Worm (Caenorhabditis elegans) whole organism, L1 larva: ENCODE results near the gene F01D5.6.

ENCODE experiments used
- C34B4.2 ChIP-seq: sonication (generic microtip); optimal IDR thresholded peaks from 2 replicates; lab custom pipeline; 2017; ENCODE audit warnings: mild to moderate bottlenecking, missing genetic modification characterization, missing compliant biosample characterization
- Y116A8C.19 ChIP-seq: sonication (generic microtip); optimal IDR thresholded peaks from 2 replicates; lab custom pipeline; 2016; ENCODE audit warnings: missing compliant biosample characterization, missing genetic modification characterization, borderline replicate concordance
- aly-2 ChIP-seq: fragments of 150-350 bp; optimal IDR thresholded peaks from 2 replicates; lab custom pipeline; 2014; ENCODE audit warnings: missing biosample characterization, missing genetic modification characterization
- ama-1 ChIP-seq: fragments of 150-350 bp; optimal IDR thresholded peaks from 2 replicates; lab custom pipeline; 2014
- blmp-1 ChIP-seq: fragments of 150-350 bp; optimal IDR thresholded peaks from 2 replicates; lab custom pipeline; 2014; ENCODE audit warnings: missing biosample characterization, missing genetic modification characterization
- ceh-63 ChIP-seq: fragments of 200-800 bp; sonication (Bioruptor generic); optimal IDR thresholded peaks from 2 replicates; lab custom pipeline; 2018; ENCODE audit warnings: mild to moderate bottlenecking, missing genetic modification characterization, missing compliant biosample characterization
- ceh-82 ChIP-seq, 3 experiments: fragments of 150-350 bp in 1 of 3; sonication (generic microtip) in 2 of 3; optimal IDR thresholded peaks; 2 replicates each; lab custom pipeline; 2014 to 2017; ENCODE audit warnings: missing biosample characterization in 3 of 3, missing genetic modification characterization in 3 of 3
- ceh-88 ChIP-seq: fragments of 200-800 bp; sonication (Bioruptor generic); IDR thresholded peaks from 2 replicates; pipeline ENCODE4 v1.3.6; 2022; ENCODE audit warnings: missing genetic modification characterization, missing compliant biosample characterization
- ceh-90 ChIP-seq: sonication (generic microtip); optimal IDR thresholded peaks from 2 replicates; lab custom pipeline; 2016; ENCODE audit warnings: missing genetic modification characterization, missing compliant biosample characterization
- dpl-1 ChIP-seq, 3 experiments: fragments of 150-350 bp in 2 of 3; sonication (generic microtip) in 1 of 3; optimal IDR thresholded peaks; 2 replicates each; lab custom pipeline; 2014 to 2017; ENCODE audit warnings: missing biosample characterization in 3 of 3, missing genetic modification characterization in 3 of 3, missing genetic modification reagents in 3 of 3
- dsc-1 ChIP-seq: sonication (generic microtip); optimal IDR thresholded peaks from 2 replicates; lab custom pipeline; 2016; ENCODE audit warnings: mild to moderate bottlenecking, missing genetic modification characterization, missing compliant biosample characterization
- elt-2 ChIP-seq: sonication (generic microtip); optimal IDR thresholded peaks from 2 replicates; lab custom pipeline; 2016; ENCODE audit warnings: missing genetic modification characterization, mild to moderate bottlenecking, inconsistent platforms, missing compliant biosample characterization, missing genetic modification reagents
- elt-3 ChIP-seq, 6 experiments: fragments of 150-350 bp in 1 of 6; sonication (generic microtip); optimal IDR thresholded peaks; 2 replicates each; lab custom pipeline; 2017 to 2018; ENCODE audit warnings: missing biosample characterization in 6 of 6, missing genetic modification characterization in 6 of 6, inconsistent platforms in 1 of 6
- ets-5 ChIP-seq: fragments of 200-800 bp; sonication (Bioruptor generic); IDR thresholded peaks from 2 replicates; pipeline ENCODE4 v1.3.6; 2022; ENCODE audit warnings: missing genetic modification characterization, missing compliant biosample characterization
- fkh-8 ChIP-seq: sonication (generic microtip); optimal IDR thresholded peaks from 2 replicates; lab custom pipeline; 2016; ENCODE audit warnings: mild to moderate bottlenecking, missing genetic modification characterization, missing compliant biosample characterization
- fos-1 ChIP-seq: fragments of 150-350 bp; optimal IDR thresholded peaks from 2 replicates; lab custom pipeline; 2014; ENCODE audit warnings: missing biosample characterization, missing genetic modification characterization
- grh-1 ChIP-seq: fragments of 200-800 bp; sonication (Bioruptor generic); IDR thresholded peaks from 2 replicates; pipeline ENCODE4 v1.3.6; 2022; ENCODE audit warnings: missing genetic modification reagents, missing genetic modification characterization, missing compliant biosample characterization
- irx-1 ChIP-seq: sonication (generic microtip); optimal IDR thresholded peaks from 2 replicates; lab custom pipeline; 2016; ENCODE audit warnings: missing genetic modification characterization, missing compliant biosample characterization
- isw-1 ChIP-seq: fragments of 200-800 bp; sonication (Bioruptor generic); IDR thresholded peaks from 2 replicates; pipeline ENCODE4 v1.3.6; 2022; ENCODE audit warnings: missing genetic modification characterization, missing compliant biosample characterization
- jun-1 ChIP-seq: fragments of 150-350 bp; optimal IDR thresholded peaks from 2 replicates; lab custom pipeline; 2014; ENCODE audit warnings: missing biosample characterization, missing genetic modification reagents, missing genetic modification characterization
- lin-13 ChIP-seq: fragments of 150-350 bp; optimal IDR thresholded peaks from 2 replicates; lab custom pipeline; 2014; ENCODE audit warnings: missing biosample characterization, missing genetic modification reagents, missing genetic modification characterization
- lin-14 ChIP-seq: fragments of 200-800 bp; sonication (Bioruptor generic); optimal IDR thresholded peaks from 2 replicates; lab custom pipeline; 2018; ENCODE audit warnings: mild to moderate bottlenecking, missing genetic modification characterization, moderate library complexity, missing compliant biosample characterization
- lin-35 ChIP-seq, 2 experiments: fragments of 150-350 bp; optimal IDR thresholded peaks; 2 replicates each; lab custom pipeline; 2014; ENCODE audit warnings: missing biosample characterization in 2 of 2, missing genetic modification characterization in 2 of 2, missing genetic modification reagents in 2 of 2
- lin-39 ChIP-seq: fragments of 150-350 bp; optimal IDR thresholded peaks from 2 replicates; lab custom pipeline; 2014; ENCODE audit warnings: missing biosample characterization, missing genetic modification reagents, missing genetic modification characterization
- mab-9 ChIP-seq: fragments of 200-800 bp; sonication (Bioruptor generic); IDR thresholded peaks from 2 replicates; pipeline ENCODE4 v1.3.6; 2022; ENCODE audit warnings: missing genetic modification reagents, missing genetic modification characterization, missing compliant biosample characterization
- mdl-1 ChIP-seq, 2 experiments: fragments of 150-350 bp; optimal IDR thresholded peaks; 2 replicates each; lab custom pipeline; 2014 to 2017; ENCODE audit warnings: missing biosample characterization in 2 of 2, missing genetic modification characterization in 2 of 2, inconsistent platforms in 1 of 2
- mef-2 ChIP-seq: fragments of 150-350 bp; optimal IDR thresholded peaks from 2 replicates; lab custom pipeline; 2014; ENCODE audit warnings: missing biosample characterization, missing genetic modification characterization
- mep-1 ChIP-seq: fragments of 150-350 bp; optimal IDR thresholded peaks from 2 replicates; lab custom pipeline; 2014; ENCODE audit warnings: missing biosample characterization, missing genetic modification characterization
- nhr-19 ChIP-seq: fragments of 200-800 bp; sonication (Bioruptor generic); conservative IDR thresholded peaks from 2 replicates; pipeline ENCODE4 v1.3.6; 2022; ENCODE audit warnings: missing genetic modification characterization, missing compliant biosample characterization
- nhr-20 ChIP-seq: sonication (generic microtip); optimal IDR thresholded peaks from 2 replicates; lab custom pipeline; 2016; ENCODE audit warnings: mild to moderate bottlenecking, missing genetic modification characterization, missing compliant biosample characterization
- nhr-237 ChIP-seq: fragments of 150-350 bp; optimal IDR thresholded peaks from 2 replicates; lab custom pipeline; 2014; ENCODE audit warnings: missing biosample characterization, missing genetic modification characterization
- nhr-71 ChIP-seq: sonication (generic microtip); optimal IDR thresholded peaks from 2 replicates; lab custom pipeline; 2016; ENCODE audit warnings: mild to moderate bottlenecking, missing genetic modification characterization, moderate library complexity, missing compliant biosample characterization
- nhr-77 ChIP-seq: fragments of 150-350 bp; optimal IDR thresholded peaks from 2 replicates; lab custom pipeline; 2014; ENCODE audit warnings: missing biosample characterization, missing genetic modification characterization
- nhr-84 ChIP-seq: sonication (generic microtip); optimal IDR thresholded peaks from 2 replicates; lab custom pipeline; 2017; ENCODE audit warnings: missing biosample characterization, missing genetic modification characterization
- nhr-85 ChIP-seq: sonication (generic microtip); peaks from one replicate; lab custom pipeline; 2016; ENCODE audit warnings: missing genetic modification characterization, inconsistent platforms, missing compliant biosample characterization
- pag-3 ChIP-seq: sonication (generic microtip); optimal IDR thresholded peaks from 2 replicates; lab custom pipeline; 2017; ENCODE audit warnings: missing genetic modification characterization, mild to moderate bottlenecking, missing compliant biosample characterization, antibody characterized with exemption, borderline replicate concordance; ENCODE audit not compliant: insufficient read depth
- pax-3 ChIP-seq: fragments of 200-800 bp; sonication (Bioruptor generic); optimal IDR thresholded peaks from 2 replicates; lab custom pipeline; 2018; ENCODE audit warnings: mild to moderate bottlenecking, missing genetic modification characterization, moderate library complexity, missing compliant biosample characterization
- rnt-1 ChIP-seq: sonication (generic microtip); optimal IDR thresholded peaks from 2 replicates; lab custom pipeline; 2016; ENCODE audit warnings: mild to moderate bottlenecking, missing genetic modification characterization, moderate library complexity, missing compliant biosample characterization
- skn-1 ChIP-seq: fragments of 150-350 bp; optimal IDR thresholded peaks from 2 replicates; lab custom pipeline; 2014; ENCODE audit warnings: missing biosample characterization, missing genetic modification characterization
- snu-23 ChIP-seq: sonication (generic microtip); optimal IDR thresholded peaks from 2 replicates; lab custom pipeline; 2016; ENCODE audit warnings: missing genetic modification characterization, missing compliant biosample characterization
- sptf-1 ChIP-seq: fragments of 150-350 bp; optimal IDR thresholded peaks from 2 replicates; lab custom pipeline; 2014; ENCODE audit warnings: missing biosample characterization, missing genetic modification characterization
- sup-37 ChIP-seq: fragments of 200-800 bp; sonication (Bioruptor generic); optimal IDR thresholded peaks from 2 replicates; lab custom pipeline; 2018; ENCODE audit warnings: mild to moderate bottlenecking, missing genetic modification characterization, missing compliant biosample characterization
- swsn-7 ChIP-seq: sonication (generic microtip); optimal IDR thresholded peaks from 2 replicates; lab custom pipeline; 2016; ENCODE audit warnings: missing genetic modification characterization, missing compliant biosample characterization
- tbx-2 ChIP-seq: sonication (generic microtip); optimal IDR thresholded peaks from 2 replicates; lab custom pipeline; 2016; ENCODE audit warnings: missing genetic modification characterization, missing compliant biosample characterization
- unc-62 ChIP-seq: fragments of 150-350 bp; optimal IDR thresholded peaks from 2 replicates; lab custom pipeline; 2014; ENCODE audit warnings: missing biosample characterization, missing genetic modification reagents, missing genetic modification characterization
- unc-86 ChIP-seq: sonication (generic microtip); optimal IDR thresholded peaks from 2 replicates; lab custom pipeline; 2016; ENCODE audit warnings: missing genetic modification characterization, missing compliant biosample characterization
- vab-15 ChIP-seq: sonication (generic microtip); optimal IDR thresholded peaks from 2 replicates; lab custom pipeline; 2017; ENCODE audit warnings: missing genotype, mild to moderate bottlenecking, missing genetic modification characterization, missing compliant biosample characterization
- xbp-1 ChIP-seq: sonication (generic microtip); optimal IDR thresholded peaks from 2 replicates; lab custom pipeline; 2016; ENCODE audit warnings: missing genetic modification characterization, missing compliant biosample characterization
- ztf-4 ChIP-seq: fragments of 150-350 bp; optimal IDR thresholded peaks from 2 replicates; lab custom pipeline; 2014; ENCODE audit warnings: missing biosample characterization, missing genetic modification characterization

Gene F01D5.6

DNA sequence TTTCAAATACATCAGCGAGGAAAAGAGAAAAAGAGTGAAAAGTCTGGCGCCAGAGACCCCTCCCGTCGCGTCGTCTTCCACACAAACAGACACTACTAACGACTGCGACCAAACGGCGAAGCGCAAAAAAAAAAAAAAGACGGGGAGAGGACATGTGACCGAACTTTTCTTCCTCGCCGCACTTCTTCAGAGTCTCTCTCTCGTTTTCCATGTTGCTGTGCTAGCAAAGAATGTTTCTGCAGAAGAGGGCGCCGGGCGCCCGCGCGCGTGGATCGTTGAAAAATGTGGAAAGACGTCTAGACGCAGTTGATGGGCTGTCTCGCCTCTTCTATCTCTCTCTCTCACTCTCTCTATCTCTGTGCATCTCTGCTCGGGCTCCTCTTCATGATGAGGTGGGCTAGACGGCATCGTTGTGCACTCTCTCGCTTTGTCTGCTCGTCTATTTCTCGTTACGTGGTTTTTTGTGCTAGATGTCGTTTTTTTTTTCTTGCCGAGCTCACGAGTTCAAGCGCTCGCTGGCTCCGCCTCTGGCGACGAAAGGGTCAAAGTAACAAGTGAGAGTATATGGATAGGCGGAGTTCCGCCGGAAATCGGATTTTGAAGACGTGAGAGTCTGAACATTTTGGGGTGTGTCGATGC lies 34.0 kb downstream of the F01D5.6 start (continued):
- TF ChIP-seq mef-2 (tag; lab: Kevin White, UChicago) (peak; percentile 85), aly-2 (peak; percentile 35), ets-5 (0 out of 2 replicates have a peak, but pooled peaks have one; percentile 89), irx-1 (tag; lab: Kevin White, UChicago) (peak; percentile 85), sup-37 (GFP tag; lab: Kevin White, UChicago) (peak; percentile 87), sptf-1 (tag; lab: Kevin White, UChicago) (no peak), ceh-90 (tag; lab: Kevin White, UChicago) (no peak)

DNA sequence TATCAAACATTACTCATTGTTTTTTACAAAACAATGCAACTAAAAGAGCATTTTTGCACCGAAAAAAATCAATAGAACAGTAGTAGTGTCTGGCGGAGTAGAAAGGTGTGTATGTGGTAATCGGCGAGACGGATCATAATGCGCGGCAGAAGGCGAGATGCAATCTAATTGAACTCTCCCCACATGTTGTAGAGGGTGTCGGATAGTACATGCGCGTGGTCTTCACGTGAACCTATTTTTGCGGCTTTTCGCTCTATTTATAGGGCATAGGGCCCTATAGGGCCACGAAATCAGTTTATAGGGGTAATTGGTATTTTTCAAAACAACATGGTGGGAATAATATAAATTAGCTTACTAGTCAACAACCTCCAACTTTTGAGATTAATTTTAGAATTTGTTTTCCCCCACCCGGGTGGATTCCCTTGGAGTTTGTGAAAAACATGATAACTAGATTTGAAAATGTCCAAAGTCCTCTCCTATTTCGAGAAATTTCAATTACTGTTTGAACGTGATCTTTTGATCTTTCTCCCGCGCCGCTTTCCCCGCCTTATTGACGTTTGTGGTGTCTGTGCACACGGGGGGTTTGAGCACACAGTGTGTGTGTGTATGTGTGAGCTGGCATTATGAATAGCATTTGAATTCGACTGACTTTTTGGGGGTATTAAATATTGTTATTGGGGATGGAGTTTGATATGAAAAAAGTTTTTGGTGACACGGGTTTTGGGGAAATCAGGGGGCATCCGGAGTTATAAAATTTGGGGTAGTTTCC lies 36.7 kb downstream of the F01D5.6 start:
- TF ChIP-seq sup-37 (GFP tag; lab: Kevin White, UChicago) (no peak), lin-39 (tag; lab: Kevin White, UChicago) (no peak), rnt-1 (tag; lab: Kevin White, UChicago) (no peak), nhr-71 (tag; lab: Kevin White, UChicago) (no peak), fos-1 (tag; lab: Kevin White, UChicago) (no peak), ceh-82 (tag; optimal IDR thresholded peaks at IDR 0.05; lab: Kevin White, UChicago) (no peak), ceh-63 (GFP tag; lab: Kevin White, UChicago) (no peak), unc-86 (tag; lab: Kevin White, UChicago) (no peak), nhr-84 (tag; lab: Kevin White, UChicago) (no peak), C34B4.2 (tag; lab: Kevin White, UChicago) (no peak), lin-14 (GFP tag; lab: Kevin White, UChicago) (peak; percentile 55), nhr-237 (tag; lab: Kevin White, UChicago) (no peak), xbp-1 (tag; lab: Kevin White, UChicago) (no peak), pax-3 (no peak), nhr-77 (tag; lab: Kevin White, UChicago) (peak; percentile 52), blmp-1 (tag; lab: Kevin White, UChicago) (peak; percentile 61), jun-1 (tag; lab: Kevin White, UChicago) (no peak), elt-2 (tag; lab: Kevin White, UChicago) (peak; percentile 42), dpl-1 (GFP tag; optimal IDR thresholded peaks at IDR 0.05; lab: Kevin White, UChicago) (peak in 1 of 3 experiments; percentile 3), mab-9 (no peak), lin-13 (GFP tag; lab: Kevin White, UChicago) (no peak), ama-1 (lab: Kevin White, UChicago) (no peak), fkh-8 (tag; lab: Kevin White, UChicago) (no peak), nhr-85 (tag; lab: Kevin White, UChicago) (peak; percentile 73), Y116A8C.19 (tag; lab: Kevin White, UChicago) (no peak), mdl-1 (tag; optimal IDR thresholded peaks at IDR 0.05; lab: Kevin White, UChicago) (no peak), lin-35 (GFP tag; optimal IDR thresholded peaks at IDR 0.05; lab: Kevin White, UChicago) (peak in 1 of 2 experiments; percentile 1), dsc-1 (no peak), vab-15 (tag; lab: Kevin White, UChicago) (no peak), ceh-88 (no peak), snu-23 (GFP tag; lab: Kevin White, UChicago) (peak; percentile 25), irx-1 (tag; lab: Kevin White, UChicago) (peak; percentile 41), unc-62 (no peak), nhr-19 (GFP tag; lab: Robert Waterston, UW) (no peak), mep-1 (tag; lab: Kevin White, UChicago) (no peak), tbx-2 (tag; lab: Kevin White, UChicago) (no peak), grh-1 (GFP tag; lab: Robert Waterston, UW) (no peak), pag-3 (tag; lab: Kevin White, UChicago) (no peak), nhr-20 (tag; lab: Kevin White, UChicago) (no peak), swsn-7 (peak; percentile 2), ztf-4 (no peak), isw-1 (no peak), skn-1 (tag; lab: Kevin White, UChicago) (no peak), elt-3 (tag; optimal IDR thresholded peaks at IDR 0.05; lab: Kevin White, UChicago) (peak in 1 of 6 experiments; percentile 5)
